Worm (Caenorhabditis elegans): ENCODE results near the gene clec-65.

The clec-65 gene

ce11 chrII:12914514-12915075 is 13.5 kb downstream of the clec-65 start, which contains the start of gene F35C5.12:
Gene F35C5.12 (minus strand): TSS chrII:12914564.
- TF ChIP-seq F37B4.10 (GFP tag; IDR thresholded peaks at IDR 0.05) (no peak), fkh-3 (tag; optimal IDR thresholded peaks at IDR 0.05) (no peak), nfya-1 (tag; optimal IDR thresholded peaks at IDR 0.05; ENCODE audit: borderline replicate concordance, insufficient read depth) (no peak), him-1 (tag; optimal IDR thresholded peaks at IDR 0.05) (peak; percentile 13), F55B11.4 (tag; optimal IDR thresholded peaks at IDR 0.05; ENCODE audit: borderline replicate concordance, insufficient read depth) (no peak), mes-4 (tag; optimal IDR thresholded peaks at IDR 0.05) (no peak), hmg-1.2 (GFP tag; IDR thresholded peaks at IDR 0.05) (no peak), mcd-1 (GFP tag; IDR thresholded peaks at IDR 0.05) (peak; percentile 61; the same call in 1 of the 2 replicates), lin-35 (GFP tag; optimal IDR thresholded peaks at IDR 0.05) (peak in 1 of 3 experiments; percentile 63), snpc-3.4 (tag; optimal IDR thresholded peaks at IDR 0.05) (peak; percentile 4), B0019.2 (GFP tag; conservative IDR thresholded peaks at IDR 0.05) (no peak), pha-4 (tag; optimal IDR thresholded peaks at IDR 0.05) (no peak), ccch-3 (GFP tag; optimal IDR thresholded peaks at IDR 0.05) (no peak), T26A5.8 (tag; optimal IDR thresholded peaks at IDR 0.05) (no peak), nhr-179 (tag; optimal IDR thresholded peaks at IDR 0.05) (no peak), bed-1 (GFP tag; IDR thresholded peaks at IDR 0.05) (no peak), lsy-27 (tag; optimal IDR thresholded peaks at IDR 0.05; ENCODE audit: borderline replicate concordance, insufficient read depth) (no peak), dox-1 (GFP tag; IDR thresholded peaks at IDR 0.05) (no peak), ekl-4 (GFP tag; IDR thresholded peaks at IDR 0.05) (no peak), lag-1 (GFP tag; IDR thresholded peaks at IDR 0.05) (no peak), Y56A3A.18 (GFP tag; IDR thresholded peaks at IDR 0.05) (no peak), F23B12.7 (tag; optimal IDR thresholded peaks at IDR 0.05; ENCODE audit: insufficient read depth) (no peak), ceh-100 (GFP tag; IDR thresholded peaks at IDR 0.05) (no peak), madf-8 (GFP tag; conservative IDR thresholded peaks at IDR 0.05) (no peak), nhr-120 (GFP tag; IDR thresholded peaks at IDR 0.05) (no peak), sptf-2 (GFP tag; optimal IDR thresholded peaks at IDR 0.05) (no peak), T07F8.4 (tag; optimal IDR thresholded peaks at IDR 0.05) (no peak), snpc-1.3 (tag; optimal IDR thresholded peaks at IDR 0.05; ENCODE audit: insufficient read depth) (no peak), D2030.7 (GFP tag; IDR thresholded peaks at IDR 0.05) (peak; percentile 56), F10E7.11 (tag; optimal IDR thresholded peaks at IDR 0.05) (no peak), mxl-1 (tag; optimal IDR thresholded peaks at IDR 0.05) (no peak), unc-62 (GFP tag; optimal IDR thresholded peaks at IDR 0.05) (no peak), rpc-1 (optimal IDR thresholded peaks at IDR 0.05) (no peak), rpc-1 (tag; optimal IDR thresholded peaks at IDR 0.05) (no peak), F39B2.1 (GFP tag; IDR thresholded peaks at IDR 0.05) (no peak), B0035.1 (tag; optimal IDR thresholded peaks at IDR 0.05) (no peak), F57C9.4 (tag; optimal IDR thresholded peaks at IDR 0.05) (no peak), snpc-4 (GFP tag; optimal IDR thresholded peaks at IDR 0.05) (no peak), snpc-4 (tag; optimal IDR thresholded peaks at IDR 0.05) (no peak), ztf-3 (GFP tag; optimal IDR thresholded peaks at IDR 0.05) (no peak), repo-1 (tag; optimal IDR thresholded peaks at IDR 0.05) (no peak), madf-3 (GFP tag; IDR thresholded peaks at IDR 0.05) (no peak), ztf-26 (tag; optimal IDR thresholded peaks at IDR 0.05) (no peak), ceh-91 (GFP tag; IDR thresholded peaks at IDR 0.05) (no peak), tbx-9 (tag; optimal IDR thresholded peaks at IDR 0.05; ENCODE audit: borderline replicate concordance) (no peak), bed-2 (GFP tag; IDR thresholded peaks at IDR 0.05) (no peak), xnd-1 (tag; optimal IDR thresholded peaks at IDR 0.05) (peak; percentile 5), ztf-25 (GFP tag; IDR thresholded peaks at IDR 0.05) (no peak), hrde-1 (tag; optimal IDR thresholded peaks at IDR 0.05; ENCODE audit: borderline replicate concordance) (no peak)
